Worm (Caenorhabditis elegans) whole organism, early embryonic: ENCODE results near the gene sre-50.

ENCODE experiments used
- B0310.2 ChIP-seq: sonication (generic microtip); optimal IDR thresholded peaks from 2 replicates; lab custom pipeline; 2016; ENCODE audit warnings: mild to moderate bottlenecking, missing genetic modification characterization, missing compliant biosample characterization
- F13C5.2 ChIP-seq: sonication (generic microtip); optimal IDR thresholded peaks from 2 replicates; lab custom pipeline; 2017; ENCODE audit warnings: mild to moderate bottlenecking, missing genetic modification characterization, inconsistent platforms, missing compliant biosample characterization
- aly-1 ChIP-seq: sonication (generic microtip); optimal IDR thresholded peaks from 2 replicates; lab custom pipeline; 2016; ENCODE audit warnings: missing genetic modification characterization, missing compliant biosample characterization
- ama-1 ChIP-seq: fragments of 150-350 bp; optimal IDR thresholded peaks from 2 replicates; lab custom pipeline; 2014
- ceh-13 ChIP-seq: fragments of 200-800 bp; sonication (Bioruptor generic); optimal IDR thresholded peaks from 2 replicates; lab custom pipeline; 2018; ENCODE audit warnings: mild to moderate bottlenecking, missing genetic modification characterization, missing compliant biosample characterization
- ceh-36 ChIP-seq: sonication (generic microtip); optimal IDR thresholded peaks from 2 replicates; lab custom pipeline; 2016; ENCODE audit warnings: missing genetic modification characterization, inconsistent platforms, missing compliant biosample characterization
- ets-7 ChIP-seq: sonication (generic microtip); optimal IDR thresholded peaks from 2 replicates; lab custom pipeline; 2016; ENCODE audit warnings: missing genotype, missing genetic modification characterization, missing compliant biosample characterization
- flt-1 ChIP-seq: fragments of 200-800 bp; sonication (Bioruptor generic); IDR thresholded peaks from 2 replicates; pipeline ENCODE4 v1.3.6; 2022; ENCODE audit warnings: missing genetic modification characterization, missing compliant biosample characterization
- hmbx-1 ChIP-seq: sonication (generic microtip); optimal IDR thresholded peaks from 2 replicates; lab custom pipeline; 2016; ENCODE audit warnings: mild to moderate bottlenecking, missing genetic modification characterization, missing compliant biosample characterization
- hnd-1 ChIP-seq: sonication (generic microtip); optimal IDR thresholded peaks from 2 replicates; lab custom pipeline; 2016; ENCODE audit warnings: missing genetic modification characterization, missing compliant biosample characterization
- pes-1 ChIP-seq: fragments of 200-800 bp; sonication (Bioruptor generic); IDR thresholded peaks from 2 replicates; pipeline ENCODE4 v1.3.6; 2022; ENCODE audit warnings: missing genetic modification reagents, missing genetic modification characterization, missing compliant biosample characterization
- sea-1 ChIP-seq: fragments of 200-800 bp; sonication (Bioruptor generic); conservative IDR thresholded peaks from 2 replicates; pipeline ENCODE4 v1.3.6; 2022; ENCODE audit warnings: missing genetic modification characterization, missing compliant biosample characterization
- tbx-37 ChIP-seq: fragments of 200-800 bp; sonication (Bioruptor generic); conservative IDR thresholded peaks from 2 replicates; pipeline ENCODE4 v1.3.6; 2022; ENCODE audit warnings: missing genetic modification reagents, missing genetic modification characterization, missing compliant biosample characterization
- tra-4 ChIP-seq: sonication (generic microtip); optimal IDR thresholded peaks from 2 replicates; lab custom pipeline; 2017; ENCODE audit warnings: missing genetic modification characterization, missing compliant biosample characterization

ce11 chrII:12266797-12267196 is 36.5 kb upstream of the sre-50 start:
- TF ChIP-seq ama-1 (lab: Kevin White, UChicago) (no peak), hnd-1 (tag; lab: Kevin White, UChicago) (no peak), ets-7 (tag; lab: Kevin White, UChicago) (no peak), flt-1 (GFP tag; lab: Robert Waterston, UW) (no peak), sea-1 (GFP tag; lab: Robert Waterston, UW) (no peak), aly-1 (tag; lab: Kevin White, UChicago) (no peak), ceh-36 (tag; lab: Kevin White, UChicago) (no peak), B0310.2 (tag; lab: Kevin White, UChicago) (no peak), F13C5.2 (tag; lab: Kevin White, UChicago) (no peak), ceh-13 (GFP tag; lab: Kevin White, UChicago) (no peak), tra-4 (tag; lab: Kevin White, UChicago) (no peak), tbx-37 (GFP tag; lab: Robert Waterston, UW) (no peak), pes-1 (GFP tag; lab: Robert Waterston, UW) (no peak), hmbx-1 (no peak)
